Fruit fly (Drosophila melanogaster): ENCODE measurements around the gene Nek2.

The Nek2 gene

dm6 chrX:7909482-7909881, 18.0 kb upstream of the Nek2 start (continued):
- TF ChIP-seq lbe (GFP tag; optimal IDR thresholded peaks at IDR 0.05) = no peak
- no peak for TF ChIP-seq z (GFP tag; IDR thresholded peaks at IDR 0.05)
- TF ChIP-seq odd (GFP tag; optimal IDR thresholded peaks at IDR 0.05) = no peak
- no peak for TF ChIP-seq CG12769 (tag; optimal IDR thresholded peaks at IDR 0.05)
- TF ChIP-seq hkb (optimal IDR thresholded peaks at IDR 0.05) = no peak
- 0 out of 2 replicates have a peak, but pooled peaks have one; percentile 36 for TF ChIP-seq hkb (GFP tag; IDR thresholded peaks at IDR 0.05)
- TF ChIP-seq trh (GFP tag; optimal IDR thresholded peaks at IDR 0.05) = no peak
- no peak for TF ChIP-seq gsb-n (tag; optimal IDR thresholded peaks at IDR 0.05)
- TF ChIP-seq Neu2 (GFP tag; optimal IDR thresholded peaks at IDR 0.05; ENCODE audit: borderline replicate concordance) = no peak
- TF ChIP-seq NC2α (GFP tag; optimal IDR thresholded peaks at IDR 0.05) = no peak
- TF ChIP-seq CG7839 (tag; optimal IDR thresholded peaks at IDR 0.05) = peak; percentile 21
- peak; percentile 24 for TF ChIP-seq CG12659 (GFP tag; optimal IDR thresholded peaks at IDR 0.05)
- TF ChIP-seq CG5180 (GFP tag; optimal IDR thresholded peaks at IDR 0.05) = no peak
- TF ChIP-seq Side (GFP tag; optimal IDR thresholded peaks at IDR 0.05) = no peak
- TF ChIP-seq CG17612 (GFP tag; IDR thresholded peaks at IDR 0.05) = no peak
- TF ChIP-seq CG15269 (tag; optimal IDR thresholded peaks at IDR 0.05) = no peak
- no peak for TF ChIP-seq CG6854 (GFP tag; optimal IDR thresholded peaks at IDR 0.05)
- no peak for TF ChIP-seq dpn (GFP tag; optimal IDR thresholded peaks at IDR 0.05)
- TF ChIP-seq CG1647 (GFP tag; optimal IDR thresholded peaks at IDR 0.05) = no peak
- no peak for TF ChIP-seq CrebB (tag; optimal IDR thresholded peaks at IDR 0.05)
- TF ChIP-seq Oaz (GFP tag; IDR thresholded peaks at IDR 0.05) = no peak
- TF ChIP-seq Elba2 (GFP tag; optimal IDR thresholded peaks at IDR 0.05) = no peak
- TF ChIP-seq GATAe (GFP tag; conservative IDR thresholded peaks at IDR 0.05) = peak; percentile 49
- no peak for TF ChIP-seq luna (GFP tag; optimal IDR thresholded peaks at IDR 0.05)
- no peak for TF ChIP-seq gce (GFP tag; IDR thresholded peaks at IDR 0.05)
- TF ChIP-seq zf30C (GFP tag; optimal IDR thresholded peaks at IDR 0.05) = peak; percentile 18
- peak; percentile 17 for TF ChIP-seq nmo (GFP tag; optimal IDR thresholded peaks at IDR 0.05)
- TF ChIP-seq Rfx (GFP tag; IDR thresholded peaks at IDR 0.05) = peak; percentile 50
- no peak for TF ChIP-seq CG2199 (GFP tag; IDR thresholded peaks at IDR 0.05)
- no peak for TF ChIP-seq CG10431 (GFP tag; optimal IDR thresholded peaks at IDR 0.05)
- TF ChIP-seq CG10274 (GFP tag; optimal IDR thresholded peaks at IDR 0.05) = no peak
- TF ChIP-seq Xrp1 (GFP tag; IDR thresholded peaks at IDR 0.05) = peak; percentile 56; the same call in 1 of the 2 replicates
- no peak for TF ChIP-seq CG34422 (GFP tag; IDR thresholded peaks at IDR 0.05)
- no peak for TF ChIP-seq CG4282 (GFP tag; optimal IDR thresholded peaks at IDR 0.05)
- no peak for TF ChIP-seq CG9609 (GFP tag; optimal IDR thresholded peaks at IDR 0.05)
- no peak for TF ChIP-seq CG10267 (tag; optimal IDR thresholded peaks at IDR 0.05)
- TF ChIP-seq CG15073 (GFP tag; optimal IDR thresholded peaks at IDR 0.05) = no peak
- no peak for TF ChIP-seq bcd (GFP tag; optimal IDR thresholded peaks at IDR 0.05)
- no peak for TF ChIP-seq CG11456 (GFP tag; IDR thresholded peaks at IDR 0.05)
- TF ChIP-seq h (optimal IDR thresholded peaks at IDR 0.05) = no peak
- TF ChIP-seq CG18599 (GFP tag; optimal IDR thresholded peaks at IDR 0.05) = peak; percentile 42
- TF ChIP-seq Atf6 (GFP tag; IDR thresholded peaks at IDR 0.05) = no peak
- TF ChIP-seq CG9437 (GFP tag; optimal IDR thresholded peaks at IDR 0.05) = no peak
- TF ChIP-seq CG2120 (GFP tag; optimal IDR thresholded peaks at IDR 0.05) = peak; percentile 49
- TF ChIP-seq croc (GFP tag; conservative IDR thresholded peaks at IDR 0.05) = no peak
- no peak for TF ChIP-seq CTCF (GFP tag; optimal IDR thresholded peaks at IDR 0.05)
- TF ChIP-seq CoRest (tag; optimal IDR thresholded peaks at IDR 0.05) = peak; percentile 29
- TF ChIP-seq C15 (GFP tag; IDR thresholded peaks at IDR 0.05) = no peak
- TF ChIP-seq gfzf (GFP tag; optimal IDR thresholded peaks at IDR 0.05) = no peak
- no peak for TF ChIP-seq MBD-R2 (GFP tag; IDR thresholded peaks at IDR 0.05)
- TF ChIP-seq Taf1 (GFP tag; IDR thresholded peaks at IDR 0.05) = no peak
- TF ChIP-seq Pdp1 (GFP tag; optimal IDR thresholded peaks at IDR 0.05) = peak in 1 of 2 experiments; percentile 9
- no peak for TF ChIP-seq D (optimal IDR thresholded peaks at IDR 0.05)
- TF ChIP-seq D (GFP tag; optimal IDR thresholded peaks at IDR 0.05) = no peak

Data from whole organism, embryonic.